Worm (Caenorhabditis elegans) whole organism, early embryonic: ENCODE results near the gene sri-57.

Source experiments
- B0310.2 ChIP-seq: sonication (generic microtip); optimal IDR thresholded peaks from 2 replicates; lab custom pipeline; 2016; ENCODE audit warnings: mild to moderate bottlenecking, missing genetic modification characterization, missing compliant biosample characterization
- F13C5.2 ChIP-seq: sonication (generic microtip); optimal IDR thresholded peaks from 2 replicates; lab custom pipeline; 2017; ENCODE audit warnings: mild to moderate bottlenecking, missing genetic modification characterization, inconsistent platforms, missing compliant biosample characterization
- ama-1 ChIP-seq: fragments of 150-350 bp; optimal IDR thresholded peaks from 2 replicates; lab custom pipeline; 2014
- ceh-13 ChIP-seq: fragments of 200-800 bp; sonication (Bioruptor generic); optimal IDR thresholded peaks from 2 replicates; lab custom pipeline; 2018; ENCODE audit warnings: mild to moderate bottlenecking, missing genetic modification characterization, missing compliant biosample characterization
- ceh-36 ChIP-seq: sonication (generic microtip); optimal IDR thresholded peaks from 2 replicates; lab custom pipeline; 2016; ENCODE audit warnings: missing genetic modification characterization, inconsistent platforms, missing compliant biosample characterization
- flt-1 ChIP-seq: fragments of 200-800 bp; sonication (Bioruptor generic); IDR thresholded peaks from 2 replicates; pipeline ENCODE4 v1.3.6; 2022; ENCODE audit warnings: missing genetic modification characterization, missing compliant biosample characterization
- hmbx-1 ChIP-seq: sonication (generic microtip); optimal IDR thresholded peaks from 2 replicates; lab custom pipeline; 2016; ENCODE audit warnings: mild to moderate bottlenecking, missing genetic modification characterization, missing compliant biosample characterization
- hmg-4 ChIP-seq: fragments of 200-800 bp; sonication (Bioruptor generic); optimal IDR thresholded peaks from 2 replicates; lab custom pipeline; 2018; ENCODE audit warnings: mild to moderate bottlenecking, missing genetic modification characterization, missing compliant biosample characterization
- hnd-1 ChIP-seq: sonication (generic microtip); optimal IDR thresholded peaks from 2 replicates; lab custom pipeline; 2016; ENCODE audit warnings: missing genetic modification characterization, missing compliant biosample characterization
- pes-1 ChIP-seq: fragments of 200-800 bp; sonication (Bioruptor generic); IDR thresholded peaks from 2 replicates; pipeline ENCODE4 v1.3.6; 2022; ENCODE audit warnings: missing genetic modification reagents, missing genetic modification characterization, missing compliant biosample characterization
- sea-1 ChIP-seq: fragments of 200-800 bp; sonication (Bioruptor generic); conservative IDR thresholded peaks from 2 replicates; pipeline ENCODE4 v1.3.6; 2022; ENCODE audit warnings: missing genetic modification characterization, missing compliant biosample characterization
- tbx-37 ChIP-seq: fragments of 200-800 bp; sonication (Bioruptor generic); conservative IDR thresholded peaks from 2 replicates; pipeline ENCODE4 v1.3.6; 2022; ENCODE audit warnings: missing genetic modification reagents, missing genetic modification characterization, missing compliant biosample characterization
- tra-4 ChIP-seq: sonication (generic microtip); optimal IDR thresholded peaks from 2 replicates; lab custom pipeline; 2017; ENCODE audit warnings: missing genetic modification characterization, missing compliant biosample characterization

DNA sequence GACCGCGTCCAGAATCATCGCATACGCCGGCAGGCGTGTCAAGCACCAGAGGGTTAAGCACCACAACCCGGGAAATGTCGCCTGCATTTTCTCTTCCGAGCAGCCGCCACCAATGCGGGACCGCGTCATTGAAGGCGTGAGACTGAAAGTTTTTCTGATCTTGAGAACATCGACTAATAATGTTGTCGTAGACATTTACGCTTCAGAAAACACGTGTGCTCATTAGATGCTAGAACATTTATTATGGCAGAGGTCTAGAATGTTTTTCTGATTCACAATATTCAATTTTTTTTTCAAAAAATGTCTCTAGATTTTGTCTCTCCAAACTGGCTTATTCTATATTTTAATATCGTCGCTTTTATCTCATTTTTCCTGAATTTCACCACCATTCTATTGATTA, 15.6 kb downstream of the sri-57 start, which contains the start of gene sri-47:
- TF ChIP-seq flt-1 (GFP tag; lab: Robert Waterston, UW): no peak
- no peak for TF ChIP-seq ama-1 (lab: Kevin White, UChicago)
- TF ChIP-seq tra-4 (tag; lab: Kevin White, UChicago): no peak
- no peak for TF ChIP-seq F13C5.2 (tag; lab: Kevin White, UChicago)
- TF ChIP-seq hmg-4 (GFP tag; lab: Kevin White, UChicago): no peak
- TF ChIP-seq tbx-37: no peak
- no peak for TF ChIP-seq pes-1 (GFP tag; lab: Robert Waterston, UW)
- no peak for TF ChIP-seq B0310.2 (tag; lab: Kevin White, UChicago)
- TF ChIP-seq hmbx-1 (tag; lab: Kevin White, UChicago): no peak
- TF ChIP-seq ceh-13 (GFP tag; lab: Kevin White, UChicago): no peak
- no peak for TF ChIP-seq hnd-1 (tag; lab: Kevin White, UChicago)
- TF ChIP-seq ceh-36 (tag; lab: Kevin White, UChicago): no peak
- TF ChIP-seq sea-1 (GFP tag; lab: Robert Waterston, UW): no peak
